Worm (Caenorhabditis elegans) whole organism, early embryonic: ENCODE measurements around the gene F18H3.4.

Experiments used
- B0310.2 ChIP-seq: sonication (generic microtip); optimal IDR thresholded peaks from 2 replicates; lab custom pipeline; 2016; ENCODE audit warnings: mild to moderate bottlenecking, missing genetic modification characterization, missing compliant biosample characterization
- aly-1 ChIP-seq: sonication (generic microtip); optimal IDR thresholded peaks from 2 replicates; lab custom pipeline; 2016; ENCODE audit warnings: missing genetic modification characterization, missing compliant biosample characterization
- ama-1 ChIP-seq: fragments of 150-350 bp; optimal IDR thresholded peaks from 2 replicates; lab custom pipeline; 2014
- ceh-13 ChIP-seq: fragments of 200-800 bp; sonication (Bioruptor generic); optimal IDR thresholded peaks from 2 replicates; lab custom pipeline; 2018; ENCODE audit warnings: mild to moderate bottlenecking, missing genetic modification characterization, missing compliant biosample characterization
- ceh-36 ChIP-seq: sonication (generic microtip); optimal IDR thresholded peaks from 2 replicates; lab custom pipeline; 2016; ENCODE audit warnings: missing genetic modification characterization, inconsistent platforms, missing compliant biosample characterization
- ets-7 ChIP-seq: sonication (generic microtip); optimal IDR thresholded peaks from 2 replicates; lab custom pipeline; 2016; ENCODE audit warnings: missing genotype, missing genetic modification characterization, missing compliant biosample characterization
- flt-1 ChIP-seq: fragments of 200-800 bp; sonication (Bioruptor generic); IDR thresholded peaks from 2 replicates; pipeline ENCODE4 v1.3.6; 2022; ENCODE audit warnings: missing genetic modification characterization, missing compliant biosample characterization
- hmbx-1 ChIP-seq: sonication (generic microtip); optimal IDR thresholded peaks from 2 replicates; lab custom pipeline; 2016; ENCODE audit warnings: mild to moderate bottlenecking, missing genetic modification characterization, missing compliant biosample characterization
- hnd-1 ChIP-seq: sonication (generic microtip); optimal IDR thresholded peaks from 2 replicates; lab custom pipeline; 2016; ENCODE audit warnings: missing genetic modification characterization, missing compliant biosample characterization
- sea-1 ChIP-seq: fragments of 200-800 bp; sonication (Bioruptor generic); conservative IDR thresholded peaks from 2 replicates; pipeline ENCODE4 v1.3.6; 2022; ENCODE audit warnings: missing genetic modification characterization, missing compliant biosample characterization
- tbx-11 ChIP-seq: fragments of 200-800 bp; sonication (Bioruptor generic); IDR thresholded peaks from 2 replicates; pipeline ENCODE4 v1.3.6; 2022; ENCODE audit warnings: missing genetic modification characterization, missing compliant biosample characterization
- tra-4 ChIP-seq: sonication (generic microtip); optimal IDR thresholded peaks from 2 replicates; lab custom pipeline; 2017; ENCODE audit warnings: missing genetic modification characterization, missing compliant biosample characterization

- TF ChIP-seq ets-7 (tag; lab: Kevin White, UChicago) (no peak), flt-1 (GFP tag; lab: Robert Waterston, UW) (no peak), ama-1 (no peak), hnd-1 (tag; lab: Kevin White, UChicago) (no peak), tra-4 (tag; lab: Kevin White, UChicago) (no peak), B0310.2 (no peak), hmbx-1 (tag; lab: Kevin White, UChicago) (no peak), aly-1 (tag; lab: Kevin White, UChicago) (no peak), ceh-13 (GFP tag; lab: Kevin White, UChicago) (no peak), ceh-36 (tag; lab: Kevin White, UChicago) (no peak), sea-1 (GFP tag; lab: Robert Waterston, UW) (no peak), tbx-11 (no peak)
These were observed 27.2 kb downstream of the F18H3.4 start, which contains the start of gene glb-20 for ce11 chrX:13556066-13556465.
